Worm (Caenorhabditis elegans) whole organism, midembryonic: ENCODE results near the gene Y46G5A.22.

Experiments
- flt-1 ChIP-seq: fragments of 200-800 bp; sonication (Bioruptor generic); IDR thresholded peaks from 2 replicates; pipeline ENCODE4 v1.3.6; 2022; ENCODE audit warnings: missing genetic modification characterization, missing compliant biosample characterization
- ztf-23 ChIP-seq: fragments of 200-800 bp; sonication (Bioruptor generic); IDR thresholded peaks from 2 replicates; pipeline ENCODE4 v1.3.6; 2022; ENCODE audit warnings: missing genetic modification reagents, missing genetic modification characterization, missing compliant biosample characterization

ce11 chrII:12797211-12797794, 21.1 kb downstream of the Y46G5A.22 start:
- no peak for TF ChIP-seq ztf-23 (GFP tag; lab: Robert Waterston, UW)
- TF ChIP-seq flt-1 (GFP tag; lab: Robert Waterston, UW): no peak
